Worm (Caenorhabditis elegans): ENCODE data around the gene srh-233.

DNA sequence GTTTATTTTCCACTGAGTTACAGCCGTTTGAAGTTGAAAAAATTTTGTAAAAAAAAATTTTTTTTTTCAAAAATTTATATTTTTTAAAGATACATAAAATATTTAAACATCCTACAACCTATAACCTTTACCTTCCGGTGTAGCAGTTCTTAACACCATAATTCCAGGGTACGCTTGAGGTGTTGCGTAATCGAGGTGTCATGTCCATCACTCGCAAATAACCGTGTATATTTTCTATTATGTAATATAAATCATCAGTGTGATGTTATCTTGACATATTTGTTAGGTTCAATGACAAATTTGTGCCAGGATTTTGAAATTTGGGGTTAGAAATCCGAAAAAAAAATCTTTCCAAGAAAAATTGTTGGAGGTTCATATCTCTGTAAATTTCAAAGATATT, 17.9 kb downstream of the srh-233 start:
- TF ChIP-seq unc-62 (GFP tag; optimal IDR thresholded peaks at IDR 0.05) (peak; percentile 14), lin-32 (GFP tag; optimal IDR thresholded peaks at IDR 0.05) (no peak), ceh-39 (tag; optimal IDR thresholded peaks at IDR 0.05) (no peak), pha-4 (tag; optimal IDR thresholded peaks at IDR 0.05) (no peak), ztf-11 (tag; optimal IDR thresholded peaks at IDR 0.05) (no peak)

Measured in whole organism, mixed stage, embryonic.